Worm (Caenorhabditis elegans): ENCODE measurements around the gene cnc-7.
"Not testable (repeated sequence)": the region's sequence is repeated elsewhere in the genome, so short reads cannot be mapped to it uniquely, and the experiment has no call there.

cnc-7 gene

ce11 chrV:20369153-20369552, 24.7 kb upstream of the cnc-7 start, which contains the start of gene srh-177:
Gene srh-177 (minus strand): TSS chrV:20369253.
- TF ChIP-seq fkh-3, snpc-3.4, mes-4 (tag; optimal IDR thresholded peaks at IDR 0.05): not testable (repeated sequence)

ce11 chrV:20374484-20374883, 19.4 kb upstream of the cnc-7 start:
- TF ChIP-seq repo-1 (tag; optimal IDR thresholded peaks at IDR 0.05) (no peak), nhr-80 (tag; optimal IDR thresholded peaks at IDR 0.05) (peak; percentile 1)

- no peak for TF ChIP-seq aptf-3 (GFP tag; IDR thresholded peaks at IDR 0.05)
- TF ChIP-seq nfya-1 (tag; optimal IDR thresholded peaks at IDR 0.05; ENCODE audit: borderline replicate concordance, insufficient read depth): no peak
- no peak for TF ChIP-seq D2030.7 (GFP tag; IDR thresholded peaks at IDR 0.05)
- TF ChIP-seq cebp-2 (GFP tag; IDR thresholded peaks at IDR 0.05): no peak
- no peak for TF ChIP-seq lin-35 (GFP tag; optimal IDR thresholded peaks at IDR 0.05)
- TF ChIP-seq Y95B8A.8 (GFP tag; IDR thresholded peaks at IDR 0.05): no peak
- no peak for TF ChIP-seq C17E4.6 (GFP tag; IDR thresholded peaks at IDR 0.05)
- no peak for TF ChIP-seq rpc-1 (optimal IDR thresholded peaks at IDR 0.05)
- no peak for TF ChIP-seq rpc-1 (tag; optimal IDR thresholded peaks at IDR 0.05)
- TF ChIP-seq lin-40 (tag; optimal IDR thresholded peaks at IDR 0.05): no peak
- TF ChIP-seq tbp1 (GFP tag; optimal IDR thresholded peaks at IDR 0.05): no peak
- TF ChIP-seq nhr-90 (tag; optimal IDR thresholded peaks at IDR 0.05): no peak
- TF ChIP-seq lin-26 (GFP tag; IDR thresholded peaks at IDR 0.05): no peak
These were observed 18.6 kb upstream of the cnc-7 start, which contains the start of gene ins-35 for ce11 chrV:20375236-20375635. Gene ins-35 (plus strand): TSS chrV:20375536.

- no peak for TF ChIP-seq ceh-58 (GFP tag; IDR thresholded peaks at IDR 0.05)
- TF ChIP-seq T26A5.8 (tag; optimal IDR thresholded peaks at IDR 0.05): no peak
- TF ChIP-seq F37B4.10 (GFP tag; IDR thresholded peaks at IDR 0.05): no peak
These were observed 17.8 kb upstream of the cnc-7 start for ce11 chrV:20376070-20376469.

- TF ChIP-seq ama-1 (optimal IDR thresholded peaks at IDR 0.05) (no peak), ama-1 (GFP tag; optimal IDR thresholded peaks at IDR 0.05) (no peak), attf-5 (GFP tag; optimal IDR thresholded peaks at IDR 0.05) (no peak), snpc-3.4 (tag; optimal IDR thresholded peaks at IDR 0.05) (no peak), unc-62 (GFP tag; optimal IDR thresholded peaks at IDR 0.05) (no peak), lsy-27 (tag; optimal IDR thresholded peaks at IDR 0.05; ENCODE audit: borderline replicate concordance, insufficient read depth) (no peak), madf-6 (GFP tag; IDR thresholded peaks at IDR 0.05) (no peak), zfh-2 (GFP tag; conservative IDR thresholded peaks at IDR 0.05) (no peak), T26A5.8 (tag; optimal IDR thresholded peaks at IDR 0.05) (no peak), hrde-1 (tag; optimal IDR thresholded peaks at IDR 0.05; ENCODE audit: borderline replicate concordance) (no peak), ceh-79 (tag; optimal IDR thresholded peaks at IDR 0.05) (no peak), F55B11.4 (tag; optimal IDR thresholded peaks at IDR 0.05; ENCODE audit: borderline replicate concordance, insufficient read depth) (no peak), ztf-22 (GFP tag; optimal IDR thresholded peaks at IDR 0.05) (no peak)
These were observed 13.6 kb upstream of the cnc-7 start, which contains the start of gene K02E2.6 for ce11 chrV:20380320-20380719. Gene K02E2.6 (plus strand): TSS chrV:20380561.
